Fruit fly (Drosophila melanogaster) ovary, adult (tissue): ENCODE data around the gene Tbcd.

Experiments used
- CG17801 ChIP-seq: fragments of 200-800 bp; optimal IDR thresholded peaks from 2 replicates; lab custom pipeline; 2019; ENCODE audit warnings: missing biosample characterization, mild to moderate bottlenecking, missing genetic modification characterization, moderate library complexity; ENCODE audit not compliant: partially characterized antibody

Gene Tbcd

dm6 chr2L:2189100-2189499 lies 41.8 kb downstream of the Tbcd start:
- TF ChIP-seq CG17801 (GFP tag; lab: Kevin White, UChicago): no peak

- no peak for TF ChIP-seq CG17801 (GFP tag; lab: Kevin White, UChicago)
These were observed 43.4 kb downstream of the Tbcd start for dm6 chr2L:2190684-2191083.

dm6 chr2L:2191404-2191803 lies 44.1 kb downstream of the Tbcd start:
- no peak for TF ChIP-seq CG17801 (GFP tag; lab: Kevin White, UChicago)

- peak; percentile 57 for TF ChIP-seq CG17801 (GFP tag; lab: Kevin White, UChicago)
These were observed 44.8 kb downstream of the Tbcd start, which contains the start of gene CG10874 for dm6 chr2L:2192123-2192601. Gene CG10874 (minus strand): TSS chr2L:2192386.

- TF ChIP-seq CG17801 (GFP tag; lab: Kevin White, UChicago): peak; percentile 83
These were observed 46.1 kb downstream of the Tbcd start for dm6 chr2L:2193357-2193780.

- no peak for TF ChIP-seq CG17801 (GFP tag; lab: Kevin White, UChicago)
These were observed 47.0 kb downstream of the Tbcd start for dm6 chr2L:2194305-2194828.

- no peak for TF ChIP-seq CG17801 (GFP tag; lab: Kevin White, UChicago)
These were observed 48.0 kb downstream of the Tbcd start for dm6 chr2L:2195328-2195727.

- no peak for TF ChIP-seq CG17801 (GFP tag; lab: Kevin White, UChicago)
These were observed 49.5 kb downstream of the Tbcd start for dm6 chr2L:2196590-2197474.

dm6 chr2L:2197475-2198118 lies 50.3 kb downstream of the Tbcd start, which contains the start of gene COX7AL2:
Gene COX7AL2 (minus strand): TSS chr2L:2197912.
- TF ChIP-seq CG17801 (GFP tag; lab: Kevin White, UChicago): no peak

- no peak for TF ChIP-seq CG17801 (GFP tag; lab: Kevin White, UChicago)
These were observed 50.8 kb downstream of the Tbcd start for dm6 chr2L:2198119-2198494.

- TF ChIP-seq CG17801 (GFP tag; lab: Kevin White, UChicago): peak; percentile 52
These were observed 51.5 kb downstream of the Tbcd start for dm6 chr2L:2198613-2199432.

- TF ChIP-seq CG17801 (GFP tag; lab: Kevin White, UChicago): no peak
These were observed 52.1 kb downstream of the Tbcd start for dm6 chr2L:2199433-2199796.

- peak; percentile 70 for TF ChIP-seq CG17801 (GFP tag; lab: Kevin White, UChicago)
These were observed 53.1 kb downstream of the Tbcd start for dm6 chr2L:2200136-2201036.
